Worm (Caenorhabditis elegans): Measurements from ENCODE around the gene cks-1.

- TF ChIP-seq nhr-11 (tag; optimal IDR thresholded peaks at IDR 0.05) (no peak), elt-2 (tag; optimal IDR thresholded peaks at IDR 0.05) (no peak), sdc-2 (tag; optimal IDR thresholded peaks at IDR 0.05) (no peak), pha-4 (tag; optimal IDR thresholded peaks at IDR 0.05) (no peak)
These were observed 827 bp downstream of the cks-1 start for ce11 chrIV:8514546-8514945.

Measured in whole organism, late embryonic.